Worm (Caenorhabditis elegans): ENCODE results near the gene B0563.6.

B0563.6 gene

ce11 chrX:9174409-9174808 lies 36.9 kb downstream of the B0563.6 start, which contains the start of gene B0563.8:
Gene B0563.8 (minus strand): TSS chrX:9174509.
- TF ChIP-seq nfya-2 (GFP tag; IDR thresholded peaks at IDR 0.05) (no peak), ceh-91 (GFP tag; IDR thresholded peaks at IDR 0.05) (no peak), snpc-1.1 (tag; optimal IDR thresholded peaks at IDR 0.05; ENCODE audit: insufficient read depth) (no peak), unc-130 (GFP tag; optimal IDR thresholded peaks at IDR 0.05) (no peak)

DNA sequence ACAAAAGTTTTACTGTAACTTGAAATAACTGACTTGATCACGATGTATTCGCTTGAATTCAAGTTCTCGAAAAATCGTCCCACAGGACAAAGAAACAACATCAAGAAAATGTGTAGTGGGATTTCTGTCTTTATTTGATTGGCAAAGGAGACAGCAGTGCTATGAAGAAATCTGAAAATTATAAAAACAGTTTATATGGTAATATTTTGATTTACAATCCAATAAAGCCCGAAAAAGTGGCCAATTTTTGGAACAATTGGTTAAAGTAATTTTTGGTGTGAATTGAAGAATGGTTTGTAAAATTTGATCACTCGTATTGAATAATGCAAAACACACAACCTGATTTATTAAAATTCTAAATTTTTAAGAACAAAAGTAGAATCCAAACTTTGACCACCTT lies 43.3 kb downstream of the B0563.6 start, which contains the start of gene Y81B9A.4:
Gene Y81B9A.4, minus strand, starts transcription at position 101 of the 400 bp plus-strand sequence.
- TF ChIP-seq mel-28 (tag; optimal IDR thresholded peaks at IDR 0.05; ENCODE audit: borderline replicate concordance) (no peak), dpl-1 (GFP tag; optimal IDR thresholded peaks at IDR 0.05) (no peak), lag-1 (GFP tag; IDR thresholded peaks at IDR 0.05) (no peak), atf-7 (tag; optimal IDR thresholded peaks at IDR 0.05) (no peak), chd-7 (tag; optimal IDR thresholded peaks at IDR 0.05) (no peak), lin-40 (tag; optimal IDR thresholded peaks at IDR 0.05) (no peak), F37B4.10 (GFP tag; IDR thresholded peaks at IDR 0.05) (no peak), ekl-4 (GFP tag; IDR thresholded peaks at IDR 0.05) (no peak), athp-1 (tag; optimal IDR thresholded peaks at IDR 0.05) (no peak), let-607 (tag; optimal IDR thresholded peaks at IDR 0.05) (no peak), tbx-9 (tag; optimal IDR thresholded peaks at IDR 0.05; ENCODE audit: borderline replicate concordance) (no peak), snpc-1.3 (tag; optimal IDR thresholded peaks at IDR 0.05; ENCODE audit: insufficient read depth) (no peak), Y56A3A.18 (GFP tag; IDR thresholded peaks at IDR 0.05) (no peak), zim-3 (tag; optimal IDR thresholded peaks at IDR 0.05) (no peak), efl-1 (GFP tag; optimal IDR thresholded peaks at IDR 0.05) (no peak)

ce11 chrX:9182140-9182539 lies 44.6 kb downstream of the B0563.6 start, which contains the start of gene Y81B9A.3:
Gene Y81B9A.3 (plus strand): TSS chrX:9182440.
- no peak for TF ChIP-seq somi-1 (GFP tag; optimal IDR thresholded peaks at IDR 0.05)
- no peak for TF ChIP-seq athp-1 (tag; optimal IDR thresholded peaks at IDR 0.05)
- no peak for TF ChIP-seq sptf-2 (GFP tag; optimal IDR thresholded peaks at IDR 0.05)
- TF ChIP-seq ztf-28 (GFP tag; IDR thresholded peaks at IDR 0.05): no peak
- TF ChIP-seq mel-28 (tag; optimal IDR thresholded peaks at IDR 0.05; ENCODE audit: borderline replicate concordance): no peak
- TF ChIP-seq Y67H2A.10 (GFP tag; conservative IDR thresholded peaks at IDR 0.05): no peak
- no peak for TF ChIP-seq ceh-58 (GFP tag; IDR thresholded peaks at IDR 0.05)
- no peak for TF ChIP-seq madf-8 (GFP tag; conservative IDR thresholded peaks at IDR 0.05)
- TF ChIP-seq B0035.1 (tag; optimal IDR thresholded peaks at IDR 0.05): no peak
- no peak for TF ChIP-seq nhr-27 (tag; optimal IDR thresholded peaks at IDR 0.05)
- no peak for TF ChIP-seq zfh-2 (GFP tag; conservative IDR thresholded peaks at IDR 0.05)
- TF ChIP-seq gei-17 (GFP tag; optimal IDR thresholded peaks at IDR 0.05): no peak
- no peak for TF ChIP-seq F10E7.11 (tag; optimal IDR thresholded peaks at IDR 0.05)
- no peak for TF ChIP-seq efl-1 (GFP tag; optimal IDR thresholded peaks at IDR 0.05)
- no peak for TF ChIP-seq lin-40 (tag; optimal IDR thresholded peaks at IDR 0.05)
- TF ChIP-seq dpl-1 (GFP tag; optimal IDR thresholded peaks at IDR 0.05): no peak
- TF ChIP-seq lin-35 (GFP tag; optimal IDR thresholded peaks at IDR 0.05): no peak
- no peak for TF ChIP-seq xnd-1 (tag; optimal IDR thresholded peaks at IDR 0.05)
- no peak for TF ChIP-seq cebp-2 (GFP tag; IDR thresholded peaks at IDR 0.05)

DNA sequence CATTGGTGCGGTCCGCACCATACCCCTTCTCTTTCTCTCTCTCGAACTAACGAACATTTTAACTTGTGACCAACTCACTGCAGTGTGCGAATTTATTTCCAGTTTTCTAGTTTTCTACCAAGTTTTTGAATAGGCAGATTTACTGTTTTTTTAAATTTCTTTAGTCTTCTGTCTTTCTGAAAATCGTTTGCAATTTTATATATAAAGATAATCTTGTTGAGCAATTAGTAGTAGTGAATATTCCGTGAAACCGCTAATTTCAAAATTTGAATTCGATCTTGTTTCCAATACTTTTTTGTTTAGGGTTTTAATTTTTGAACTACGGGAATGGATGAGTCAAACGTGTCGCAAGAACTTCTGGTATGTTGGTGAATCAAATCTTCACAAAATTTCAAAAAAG lies 46.3 kb downstream of the B0563.6 start, which contains the start of gene Y81B9A.2:
Gene Y81B9A.2, plus strand, starts transcription at position 301 of the 400 bp plus-strand sequence.
- no peak for TF ChIP-seq xnd-1 (tag; optimal IDR thresholded peaks at IDR 0.05)
- no peak for TF ChIP-seq ccch-3 (GFP tag; optimal IDR thresholded peaks at IDR 0.05)
